Fruit fly (Drosophila melanogaster): ENCODE results near the gene Grip.
A peak's percentile ranks its signal among the peaks of the same experiment; 100 is the strongest.

Grip gene

dm6 chrX:5981410-5981809 lies 15.3 kb downstream of the Grip start:
- TF ChIP-seq Drgx (GFP tag; IDR thresholded peaks at IDR 0.05) = peak; percentile 24
- no peak for TF ChIP-seq ac (GFP tag; optimal IDR thresholded peaks at IDR 0.05)

- no peak for TF ChIP-seq bcd (GFP tag; optimal IDR thresholded peaks at IDR 0.05)
- no peak for TF ChIP-seq CG9609 (GFP tag; optimal IDR thresholded peaks at IDR 0.05)
- TF ChIP-seq zf30C (GFP tag; optimal IDR thresholded peaks at IDR 0.05) = no peak
- no peak for TF ChIP-seq CG8281 (tag; optimal IDR thresholded peaks at IDR 0.05)
- TF ChIP-seq D19A (tag; optimal IDR thresholded peaks at IDR 0.05) = no peak
- TF ChIP-seq Med (GFP tag) = peak; percentile 25
- peak; percentile 42; the same call in 1 of the 2 replicates for TF ChIP-seq Ptx1 (GFP tag; IDR thresholded peaks at IDR 0.05)
- no peak for TF ChIP-seq CG12236 (GFP tag; optimal IDR thresholded peaks at IDR 0.05)
- no peak for TF ChIP-seq h (optimal IDR thresholded peaks at IDR 0.05)
- no peak for TF ChIP-seq CG3065 (GFP tag; optimal IDR thresholded peaks at IDR 0.05)
- no peak for TF ChIP-seq unc-4 (GFP tag; IDR thresholded peaks at IDR 0.05; ENCODE audit: partially characterized antibody)
- TF ChIP-seq crc (GFP tag; optimal IDR thresholded peaks at IDR 0.05) = no peak
- TF ChIP-seq lbe (GFP tag; optimal IDR thresholded peaks at IDR 0.05) = no peak
- TF ChIP-seq Gsc (GFP tag; IDR thresholded peaks at IDR 0.05) = no peak
- peak; percentile 19 for TF ChIP-seq CG7839 (tag; optimal IDR thresholded peaks at IDR 0.05)
- peak; percentile 54; the same call in 2 of the 3 replicates for TF ChIP-seq row (GFP tag; IDR thresholded peaks at IDR 0.05)
- peak; percentile 95 for TF ChIP-seq hkb (optimal IDR thresholded peaks at IDR 0.05)
- TF ChIP-seq hkb (GFP tag; IDR thresholded peaks at IDR 0.05) = no peak
- TF ChIP-seq Fer1 (GFP tag; optimal IDR thresholded peaks at IDR 0.05) = no peak
- no peak for TF ChIP-seq luna (GFP tag; optimal IDR thresholded peaks at IDR 0.05)
- TF ChIP-seq CG16813 (GFP tag; IDR thresholded peaks at IDR 0.05; ENCODE audit: partially characterized antibody) = no peak
- no peak for TF ChIP-seq sens-2 (GFP tag; IDR thresholded peaks at IDR 0.05)
- TF ChIP-seq Mrtf (GFP tag; IDR thresholded peaks at IDR 0.05) = 0 out of 3 replicates have a peak, but pooled peaks have one; percentile 24
- TF ChIP-seq CG9215 (GFP tag; IDR thresholded peaks at IDR 0.05) = no peak
- peak; percentile 21 for TF ChIP-seq ATbp (GFP tag; optimal IDR thresholded peaks at IDR 0.05)
- peak; percentile 21; the same call in 1 of the 2 replicates for TF ChIP-seq CG31441 (GFP tag; IDR thresholded peaks at IDR 0.05)
- TF ChIP-seq CG2712 (tag; optimal IDR thresholded peaks at IDR 0.05) = peak; percentile 30
- TF ChIP-seq CG6689 (GFP tag; IDR thresholded peaks at IDR 0.05) = 0 out of 2 replicates have a peak, but pooled peaks have one; percentile 34
- TF ChIP-seq klu (GFP tag; IDR thresholded peaks at IDR 0.05) = no peak
- peak; percentile 16 for TF ChIP-seq CG18262 (tag; optimal IDR thresholded peaks at IDR 0.05)
- TF ChIP-seq E2f1 (GFP tag; IDR thresholded peaks at IDR 0.05) = 0 out of 2 replicates have a peak, but pooled peaks have one; percentile 32
- no peak for TF ChIP-seq CG8944 (GFP tag; optimal IDR thresholded peaks at IDR 0.05)
- no peak for TF ChIP-seq CG1024 (GFP tag; IDR thresholded peaks at IDR 0.05)
- peak; percentile 36 for TF ChIP-seq CG11504 (tag; optimal IDR thresholded peaks at IDR 0.05)
- no peak for TF ChIP-seq Nf-YB (GFP tag; optimal IDR thresholded peaks at IDR 0.05)
- peak; percentile 5 for TF ChIP-seq gem (tag; optimal IDR thresholded peaks at IDR 0.05)
- no peak for TF ChIP-seq pita (GFP tag; optimal IDR thresholded peaks at IDR 0.05)
- no peak for TF ChIP-seq CG9727 (GFP tag; optimal IDR thresholded peaks at IDR 0.05)
- no peak for TF ChIP-seq tup (GFP tag; optimal IDR thresholded peaks at IDR 0.05)
- peak; percentile 63 for TF ChIP-seq CG18476 (GFP tag; optimal IDR thresholded peaks at IDR 0.05)
- no peak for TF ChIP-seq Sox100B (GFP tag; optimal IDR thresholded peaks at IDR 0.05)
- no peak for TF ChIP-seq CG31224 (GFP tag; IDR thresholded peaks at IDR 0.05)
- TF ChIP-seq CG17361 (GFP tag; IDR thresholded peaks at IDR 0.05) = 0 out of 3 replicates have a peak, but pooled peaks have one; percentile 19
- TF ChIP-seq ttk (GFP tag; IDR thresholded peaks at IDR 0.05) = 0 out of 2 replicates have a peak, but pooled peaks have one; percentile 18
- TF ChIP-seq Meics (GFP tag; optimal IDR thresholded peaks at IDR 0.05) = no peak
- no peak for TF ChIP-seq aop (GFP tag; IDR thresholded peaks at IDR 0.05)
- TF ChIP-seq CHES-1-like (GFP tag; optimal IDR thresholded peaks at IDR 0.05) = no peak
- TF ChIP-seq ken (GFP tag; IDR thresholded peaks at IDR 0.05) = no peak
- TF ChIP-seq Ravus (GFP tag; IDR thresholded peaks at IDR 0.05) = no peak
Measured at dm6 chrX:5983390-5983789, 17.3 kb downstream of the Grip start.
